Worm (Caenorhabditis elegans) whole organism, L1 larva: ENCODE measurements around the gene col-146.
A peak's percentile ranks its signal among the peaks of the same experiment; 100 is the strongest.

Experiments
- C04F5.9 ChIP-seq: sonication (generic microtip); optimal IDR thresholded peaks from 2 replicates; lab custom pipeline; 2016; ENCODE audit warnings: missing genetic modification characterization, missing compliant biosample characterization
- Y116A8C.19 ChIP-seq: sonication (generic microtip); optimal IDR thresholded peaks from 2 replicates; lab custom pipeline; 2016; ENCODE audit warnings: missing compliant biosample characterization, missing genetic modification characterization, borderline replicate concordance
- ceh-8 ChIP-seq: fragments of 200-800 bp; sonication (Bioruptor generic); optimal IDR thresholded peaks from 2 replicates; lab custom pipeline; 2018; ENCODE audit warnings: mild to moderate bottlenecking, missing genetic modification characterization, moderate library complexity, missing compliant biosample characterization
- ceh-82 ChIP-seq, 3 experiments: fragments of 150-350 bp in 1 of 3; sonication (generic microtip) in 2 of 3; optimal IDR thresholded peaks; 2 replicates each; lab custom pipeline; 2014 to 2017; ENCODE audit warnings: missing biosample characterization in 3 of 3, missing genetic modification characterization in 3 of 3
- dpl-1 ChIP-seq, 3 experiments: fragments of 150-350 bp in 2 of 3; sonication (generic microtip) in 1 of 3; optimal IDR thresholded peaks; 2 replicates each; lab custom pipeline; 2014 to 2017; ENCODE audit warnings: missing biosample characterization in 3 of 3, missing genetic modification characterization in 3 of 3, missing genetic modification reagents in 3 of 3
- efl-1 ChIP-seq, 4 experiments: fragments of 150-350 bp; optimal IDR thresholded peaks in 3 of 4; peaks in 1 of 4; 1 replicate in 1 of 4; 2 replicates in 3 of 4; lab custom pipeline; 2014; ENCODE audit warnings: missing biosample characterization in 2 of 4, missing genetic modification characterization in 2 of 4, missing genetic modification reagents in 2 of 4
- egl-27 ChIP-seq, 2 experiments: fragments of 150-350 bp in 1 of 2; sonication (generic microtip); optimal IDR thresholded peaks; 3 replicates each; lab custom pipeline; 2017 to 2018; ENCODE audit warnings: missing biosample characterization in 2 of 2, missing genetic modification characterization in 2 of 2, missing genetic modification reagents in 2 of 2
- elt-3 ChIP-seq, 6 experiments: fragments of 150-350 bp in 1 of 6; sonication (generic microtip); optimal IDR thresholded peaks; 2 replicates each; lab custom pipeline; 2017 to 2018; ENCODE audit warnings: missing biosample characterization in 6 of 6, missing genetic modification characterization in 6 of 6, inconsistent platforms in 1 of 6
- fkh-10 ChIP-seq: sonication (generic microtip); optimal IDR thresholded peaks from 2 replicates; lab custom pipeline; 2017; ENCODE audit warnings: missing biosample characterization, missing genetic modification reagents, missing genetic modification characterization
- fos-1 ChIP-seq: fragments of 150-350 bp; optimal IDR thresholded peaks from 2 replicates; lab custom pipeline; 2014; ENCODE audit warnings: missing biosample characterization, missing genetic modification characterization
- hlh-4 ChIP-seq: sonication (generic microtip); optimal IDR thresholded peaks from 2 replicates; lab custom pipeline; 2016; ENCODE audit warnings: mild to moderate bottlenecking, missing genetic modification characterization, missing compliant biosample characterization
- hpl-2 ChIP-seq: fragments of 150-350 bp; optimal IDR thresholded peaks from 2 replicates; lab custom pipeline; 2014; ENCODE audit warnings: missing biosample characterization, missing genetic modification reagents, missing genetic modification characterization
- isw-1 ChIP-seq: fragments of 200-800 bp; sonication (Bioruptor generic); IDR thresholded peaks from 2 replicates; pipeline ENCODE4 v1.3.6; 2022; ENCODE audit warnings: missing genetic modification characterization, missing compliant biosample characterization
- lin-35 ChIP-seq, 2 experiments: fragments of 150-350 bp; optimal IDR thresholded peaks; 2 replicates each; lab custom pipeline; 2014; ENCODE audit warnings: missing biosample characterization in 2 of 2, missing genetic modification characterization in 2 of 2, missing genetic modification reagents in 2 of 2
- mdl-1 ChIP-seq, 2 experiments: fragments of 150-350 bp; optimal IDR thresholded peaks; 2 replicates each; lab custom pipeline; 2014 to 2017; ENCODE audit warnings: missing biosample characterization in 2 of 2, missing genetic modification characterization in 2 of 2, inconsistent platforms in 1 of 2
- mef-2 ChIP-seq: fragments of 150-350 bp; optimal IDR thresholded peaks from 2 replicates; lab custom pipeline; 2014; ENCODE audit warnings: missing biosample characterization, missing genetic modification characterization
- nhr-237 ChIP-seq: fragments of 150-350 bp; optimal IDR thresholded peaks from 2 replicates; lab custom pipeline; 2014; ENCODE audit warnings: missing biosample characterization, missing genetic modification characterization
- nhr-28 ChIP-seq: fragments of 150-350 bp; optimal IDR thresholded peaks from 2 replicates; lab custom pipeline; 2014; ENCODE audit warnings: missing biosample characterization, missing genetic modification characterization
- nhr-47 ChIP-seq: sonication (generic microtip); optimal IDR thresholded peaks from 2 replicates; lab custom pipeline; 2016; ENCODE audit warnings: mild to moderate bottlenecking, missing genetic modification characterization, moderate library complexity, missing compliant biosample characterization
- nhr-71 ChIP-seq: sonication (generic microtip); optimal IDR thresholded peaks from 2 replicates; lab custom pipeline; 2016; ENCODE audit warnings: mild to moderate bottlenecking, missing genetic modification characterization, moderate library complexity, missing compliant biosample characterization
- nhr-76 ChIP-seq: sonication (generic microtip); optimal IDR thresholded peaks from 2 replicates; lab custom pipeline; 2017; ENCODE audit warnings: missing biosample characterization, missing genetic modification characterization
- pag-3 ChIP-seq: sonication (generic microtip); optimal IDR thresholded peaks from 2 replicates; lab custom pipeline; 2017; ENCODE audit warnings: missing genetic modification characterization, mild to moderate bottlenecking, missing compliant biosample characterization, antibody characterized with exemption, borderline replicate concordance; ENCODE audit not compliant: insufficient read depth
- skn-1 ChIP-seq: fragments of 150-350 bp; optimal IDR thresholded peaks from 2 replicates; lab custom pipeline; 2014; ENCODE audit warnings: missing biosample characterization, missing genetic modification characterization
- sptf-1 ChIP-seq: fragments of 150-350 bp; optimal IDR thresholded peaks from 2 replicates; lab custom pipeline; 2014; ENCODE audit warnings: missing biosample characterization, missing genetic modification characterization
- swsn-7 ChIP-seq: sonication (generic microtip); optimal IDR thresholded peaks from 2 replicates; lab custom pipeline; 2016; ENCODE audit warnings: missing genetic modification characterization, missing compliant biosample characterization
- unc-130 ChIP-seq: fragments of 150-350 bp; optimal IDR thresholded peaks from 2 replicates; lab custom pipeline; 2017; ENCODE audit warnings: missing biosample characterization, missing genetic modification characterization, inconsistent platforms
- unc-86 ChIP-seq: sonication (generic microtip); optimal IDR thresholded peaks from 2 replicates; lab custom pipeline; 2016; ENCODE audit warnings: missing genetic modification characterization, missing compliant biosample characterization
- unc-98 ChIP-seq: fragments of 200-800 bp; sonication (Bioruptor generic); IDR thresholded peaks from 2 replicates; pipeline ENCODE4 v1.3.6; 2022; ENCODE audit warnings: missing genetic modification characterization, missing compliant biosample characterization
- vab-15 ChIP-seq: sonication (generic microtip); optimal IDR thresholded peaks from 2 replicates; lab custom pipeline; 2017; ENCODE audit warnings: missing genotype, mild to moderate bottlenecking, missing genetic modification characterization, missing compliant biosample characterization
- ztf-11 ChIP-seq, 2 experiments: sonication (generic microtip); optimal IDR thresholded peaks; 2 replicates each; lab custom pipeline; 2016 to 2017; ENCODE audit warnings: missing genetic modification characterization in 2 of 2, missing biosample characterization in 1 of 2, missing compliant biosample characterization in 1 of 2

Gene col-146

DNA sequence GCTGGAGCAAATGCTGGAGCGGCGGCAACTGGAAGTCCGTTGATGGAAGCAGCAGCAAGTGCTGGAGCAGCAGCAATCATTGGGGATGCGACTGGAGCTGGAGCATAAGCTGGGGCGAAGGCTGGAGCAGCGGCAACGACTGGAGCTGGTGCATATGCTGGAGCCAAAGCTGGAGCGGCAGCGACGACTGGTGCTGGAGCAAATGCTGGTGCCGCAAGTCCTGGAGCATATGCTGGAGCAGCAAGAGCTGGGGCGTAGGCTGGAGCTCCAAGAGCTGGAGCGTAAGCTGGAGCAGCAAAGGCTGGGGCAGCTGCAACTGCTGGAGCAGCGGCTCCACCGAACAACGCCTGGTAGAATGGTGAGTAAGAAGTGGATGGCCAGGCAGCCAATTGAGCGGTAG is 11.3 kb upstream of the col-146 start:
- peak; percentile 7 for TF ChIP-seq ceh-8 (GFP tag; lab: Kevin White, UChicago)
- no peak for TF ChIP-seq sptf-1

DNA sequence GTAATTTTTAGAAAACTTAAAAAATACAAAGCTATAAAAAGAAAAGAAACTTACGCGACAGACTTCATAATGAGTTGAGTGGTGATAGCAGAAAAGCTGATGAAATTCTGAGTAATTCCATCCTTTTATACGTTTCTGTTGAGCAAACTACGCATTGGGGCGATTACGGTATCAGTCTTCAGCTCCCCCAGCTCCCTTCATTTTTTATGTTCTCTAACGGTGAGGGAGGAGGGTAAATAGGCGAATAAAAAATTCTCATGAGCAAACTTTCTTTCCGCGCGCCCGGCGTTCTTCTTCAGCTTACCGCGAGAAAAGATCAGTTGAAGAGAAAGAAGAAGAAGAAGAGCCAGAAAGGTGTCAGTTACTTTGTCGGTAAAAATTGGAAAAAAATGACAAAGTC is 10.8 kb upstream of the col-146 start, which contains the start of gene idpc-7:
TSS of gene idpc-7 (minus strand) at position 101 of the 400 bp plus-strand sequence.
- no peak for TF ChIP-seq efl-1 (optimal IDR thresholded peaks at IDR 0.05; lab: Kevin White, UChicago)
- TF ChIP-seq efl-1 (GFP tag; optimal IDR thresholded peaks at IDR 0.05 in 1 of 2; lab: Kevin White, UChicago) = peak in 1 of 2 experiments; percentile 5
- no peak for TF ChIP-seq isw-1 (GFP tag; lab: Robert Waterston, UW)

DNA sequence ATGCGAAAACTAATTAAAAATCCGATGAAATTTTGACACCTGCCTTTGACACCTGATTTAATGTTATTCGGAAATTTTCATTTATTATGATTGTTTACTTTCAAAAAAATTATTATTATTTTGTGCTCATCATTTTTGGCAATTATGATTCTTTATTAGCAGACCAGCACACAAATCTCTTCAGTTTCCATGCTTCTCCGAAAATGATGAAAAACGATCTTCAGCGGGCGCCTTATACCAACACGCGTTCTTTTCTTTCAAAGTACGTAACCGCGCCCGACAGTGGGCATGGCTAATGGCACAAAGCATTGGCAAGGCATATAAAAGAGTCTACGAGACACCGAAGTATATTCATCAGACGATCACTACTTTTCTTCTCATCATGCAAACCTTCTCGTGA is 9.9 kb upstream of the col-146 start, which contains the start of gene idpc-6:
TSS of gene idpc-6 (plus strand) at position 301 of the 400 bp plus-strand sequence.
- TF ChIP-seq sptf-1 = no peak
- TF ChIP-seq dpl-1 (GFP tag; optimal IDR thresholded peaks at IDR 0.05; lab: Kevin White, UChicago) = no peak
- TF ChIP-seq unc-98 = no peak
- TF ChIP-seq fkh-10 (GFP tag; lab: Kevin White, UChicago) = no peak
- TF ChIP-seq fos-1 (tag; lab: Kevin White, UChicago) = no peak
- TF ChIP-seq mef-2 (tag; lab: Kevin White, UChicago) = no peak
- TF ChIP-seq unc-86 (tag; lab: Kevin White, UChicago) = no peak

DNA sequence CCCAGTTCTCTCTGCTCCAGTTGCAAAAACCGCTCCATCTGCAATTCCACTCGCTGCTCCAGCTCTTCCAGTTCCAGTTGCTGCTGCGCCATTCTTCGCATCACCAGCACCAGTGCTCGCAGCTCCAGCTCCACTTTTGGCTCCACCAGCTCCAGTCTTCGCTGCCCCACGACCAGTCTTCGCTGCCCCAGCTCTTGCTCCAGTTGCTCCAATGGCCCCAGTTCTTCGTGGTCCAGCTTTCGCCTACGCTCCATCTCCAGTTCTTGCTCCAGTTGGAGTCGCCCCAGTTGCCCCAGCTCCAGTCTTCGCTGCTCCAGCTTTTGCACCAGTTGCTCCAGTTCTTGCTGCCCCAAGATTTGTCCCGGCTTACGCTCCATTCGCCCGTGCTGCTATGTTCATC is 9.3 kb upstream of the col-146 start:
- TF ChIP-seq hlh-4 (tag; lab: Kevin White, UChicago) (no peak), ceh-8 (GFP tag; lab: Kevin White, UChicago) (no peak), ceh-82 (tag; optimal IDR thresholded peaks at IDR 0.05; lab: Kevin White, UChicago) (no peak)
- TF ChIP-seq, all 84 proteins: peak for 0

DNA sequence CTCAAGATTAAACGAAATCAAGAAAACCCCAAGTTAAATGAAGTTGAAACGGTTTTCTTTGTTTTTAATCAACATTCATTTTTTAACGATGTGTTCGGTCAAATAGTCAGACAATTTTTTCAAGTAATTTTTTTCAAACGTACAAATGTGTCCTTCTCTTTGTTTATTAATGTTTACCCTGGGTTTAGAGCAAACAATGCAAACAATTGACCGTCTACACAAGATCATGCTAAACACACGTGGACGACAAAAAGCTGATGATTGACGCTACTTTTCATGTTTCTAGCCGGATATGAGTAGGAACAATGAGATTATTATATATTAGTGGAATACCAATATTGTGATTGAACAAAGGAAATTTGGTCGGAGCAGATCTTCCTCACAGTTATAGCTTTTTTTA is 8.3 kb upstream of the col-146 start:
- TF ChIP-seq C04F5.9 (tag; lab: Kevin White, UChicago) = no peak
- no peak for TF ChIP-seq lin-35 (GFP tag; optimal IDR thresholded peaks at IDR 0.05; lab: Kevin White, UChicago)
- TF ChIP-seq vab-15 (tag; lab: Kevin White, UChicago) = no peak
- TF ChIP-seq Y116A8C.19 = no peak
- TF ChIP-seq skn-1 (tag; lab: Kevin White, UChicago) = no peak
- no peak for TF ChIP-seq unc-130 (tag; lab: Kevin White, UChicago)
- TF ChIP-seq hpl-2 (GFP tag; lab: Kevin White, UChicago) = no peak
- TF ChIP-seq mdl-1 (tag; optimal IDR thresholded peaks at IDR 0.05; lab: Kevin White, UChicago) = no peak
- TF ChIP-seq ztf-11 (tag; optimal IDR thresholded peaks at IDR 0.05; lab: Kevin White, UChicago) = no peak
- TF ChIP-seq pag-3 (tag; lab: Kevin White, UChicago) = no peak
- no peak for TF ChIP-seq egl-27 (tag; optimal IDR thresholded peaks at IDR 0.05; lab: Kevin White, UChicago)
- no peak for TF ChIP-seq nhr-71 (tag; lab: Kevin White, UChicago)
- TF ChIP-seq hlh-4 (tag; lab: Kevin White, UChicago) = no peak
- TF ChIP-seq nhr-76 (tag; lab: Kevin White, UChicago) = no peak
- no peak for TF ChIP-seq swsn-7 (tag; lab: Kevin White, UChicago)
- TF ChIP-seq nhr-47 (tag; lab: Kevin White, UChicago) = no peak
- no peak for TF ChIP-seq nhr-28 (tag; lab: Kevin White, UChicago)
- no peak for TF ChIP-seq mef-2 (tag; lab: Kevin White, UChicago)
- no peak for TF ChIP-seq nhr-237 (tag; lab: Kevin White, UChicago)

DNA sequence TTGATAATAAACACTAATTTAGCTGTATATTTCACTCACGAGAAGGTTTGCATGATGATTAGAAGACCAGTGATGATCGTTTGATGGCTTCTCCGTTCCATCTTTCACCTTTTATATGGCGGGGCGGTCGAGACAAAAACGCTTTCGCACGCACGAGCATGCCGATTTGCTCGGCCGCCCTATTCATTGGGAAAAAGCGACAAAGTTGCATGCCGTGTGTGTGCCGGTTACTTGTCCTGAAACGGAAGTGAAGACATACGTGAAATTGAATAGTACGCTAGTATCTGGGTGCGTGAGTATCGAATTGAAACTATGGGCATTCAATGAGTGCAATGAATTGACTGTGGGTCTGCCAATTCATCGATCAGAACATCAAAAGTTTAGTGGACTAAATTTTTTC is 6.9 kb upstream of the col-146 start, which contains the start of gene idpc-5:
TSS of gene idpc-5 (minus strand) at position 101 of the 400 bp plus-strand sequence.
- TF ChIP-seq swsn-7 (tag; lab: Kevin White, UChicago) (no peak), elt-3 (tag; optimal IDR thresholded peaks at IDR 0.05; lab: Kevin White, UChicago) (no peak)
